Fruit fly (Drosophila melanogaster): Measurements from ENCODE around the gene TTLL3A.

TTLL3A gene

DNA sequence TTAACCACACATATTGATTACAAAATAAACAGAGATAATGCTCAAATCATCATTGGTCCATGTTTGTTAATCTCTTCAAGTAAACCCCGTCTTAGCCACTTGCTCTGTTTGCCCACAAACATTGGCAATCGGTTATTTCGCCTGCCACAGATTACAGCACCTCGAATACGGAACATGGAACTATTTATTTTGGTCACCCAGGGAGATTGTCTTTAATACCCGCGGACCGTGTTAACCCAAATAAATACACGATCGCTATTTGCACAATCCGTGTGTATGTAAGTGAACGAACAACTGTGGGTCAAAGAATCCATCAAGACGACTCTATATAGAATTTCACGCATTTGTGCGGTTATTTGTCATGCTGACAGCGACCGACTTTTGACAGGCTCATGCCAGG, 39.2 kb downstream of the TTLL3A start (continued):
- peak; percentile 36 for TF ChIP-seq Asciz (GFP tag; optimal IDR thresholded peaks at IDR 0.05)
- peak; percentile 10 for TF ChIP-seq CG12659 (GFP tag; optimal IDR thresholded peaks at IDR 0.05)
- peak; percentile 30 for TF ChIP-seq en (GFP tag; optimal IDR thresholded peaks at IDR 0.05)
- TF ChIP-seq ind (GFP tag; optimal IDR thresholded peaks at IDR 0.05) = no peak
- TF ChIP-seq fd96Cb (tag; optimal IDR thresholded peaks at IDR 0.05) = peak; percentile 6
- TF ChIP-seq dmrt11E (tag; optimal IDR thresholded peaks at IDR 0.05) = peak; percentile 77
- peak; percentile 33 for TF ChIP-seq CG13123 (GFP tag; optimal IDR thresholded peaks at IDR 0.05)
- TF ChIP-seq CG8359 (GFP tag; optimal IDR thresholded peaks at IDR 0.05; ENCODE audit: borderline replicate concordance) = peak; percentile 34
- 0 out of 2 replicates have a peak, but pooled peaks have one; percentile 7 for TF ChIP-seq chm (GFP tag; IDR thresholded peaks at IDR 0.05)
- TF ChIP-seq Fer2 (tag; optimal IDR thresholded peaks at IDR 0.05) = no peak
- peak; percentile 67 for TF ChIP-seq gsb-n (tag; optimal IDR thresholded peaks at IDR 0.05)
- TF ChIP-seq Xrp1 (GFP tag; IDR thresholded peaks at IDR 0.05) = peak; percentile 77
- peak; percentile 67 for TF ChIP-seq CG17568 (GFP tag; optimal IDR thresholded peaks at IDR 0.05)
- 0 out of 2 replicates have a peak, but pooled peaks have one; percentile 25 for TF ChIP-seq sob (GFP tag; IDR thresholded peaks at IDR 0.05)
- TF ChIP-seq CG11398 (GFP tag; optimal IDR thresholded peaks at IDR 0.05) = peak; percentile 60
- TF ChIP-seq CG6813 (GFP tag; optimal IDR thresholded peaks at IDR 0.05) = peak; percentile 82
- TF ChIP-seq CG33213 (GFP tag; optimal IDR thresholded peaks at IDR 0.05) = peak; percentile 20
- TF ChIP-seq CG12769 (tag; optimal IDR thresholded peaks at IDR 0.05) = peak; percentile 45
- TF ChIP-seq CG31441 (GFP tag; IDR thresholded peaks at IDR 0.05) = peak; percentile 18; the same call in 1 of the 2 replicates
- no peak for TF ChIP-seq fu2 (GFP tag; optimal IDR thresholded peaks at IDR 0.05)
- peak; percentile 7 for TF ChIP-seq Vsx1 (GFP tag; optimal IDR thresholded peaks at IDR 0.05)
- TF ChIP-seq PHDP (tag; optimal IDR thresholded peaks at IDR 0.05) = peak; percentile 29
- peak; percentile 33 for TF ChIP-seq CG2678 (tag; optimal IDR thresholded peaks at IDR 0.05)
- peak; percentile 37 for TF ChIP-seq Nf-YB (GFP tag; optimal IDR thresholded peaks at IDR 0.05)
- peak; percentile 2 for TF ChIP-seq CG30431 (GFP tag; optimal IDR thresholded peaks at IDR 0.05)
- TF ChIP-seq NC2β (GFP tag; optimal IDR thresholded peaks at IDR 0.05) = peak; percentile 54
- TF ChIP-seq btn (GFP tag; optimal IDR thresholded peaks at IDR 0.05) = peak; percentile 21
- TF ChIP-seq sc (optimal IDR thresholded peaks at IDR 0.05) = no peak
- peak; percentile 67 for TF ChIP-seq sc (GFP tag; optimal IDR thresholded peaks at IDR 0.05)
- TF ChIP-seq CG7556 (GFP tag; optimal IDR thresholded peaks at IDR 0.05) = peak; percentile 20
- peak; percentile 43 for TF ChIP-seq twi (tag; optimal IDR thresholded peaks at IDR 0.05)
- TF ChIP-seq CG1024 (GFP tag; IDR thresholded peaks at IDR 0.05) = no peak
- TF ChIP-seq Bdp1 (GFP tag; optimal IDR thresholded peaks at IDR 0.05) = peak; percentile 55
- peak; percentile 5 for TF ChIP-seq trem (tag; optimal IDR thresholded peaks at IDR 0.05)
- TF ChIP-seq cato (GFP tag; optimal IDR thresholded peaks at IDR 0.05; ENCODE audit: borderline replicate concordance) = peak; percentile 11
- peak; percentile 54; the same call in 1 of the 2 replicates for TF ChIP-seq sens-2 (GFP tag; IDR thresholded peaks at IDR 0.05)
- TF ChIP-seq sim (GFP tag; IDR thresholded peaks at IDR 0.05) = no peak
- TF ChIP-seq CG15696 (tag; optimal IDR thresholded peaks at IDR 0.05) = peak; percentile 91
- TF ChIP-seq CG15479 (GFP tag; optimal IDR thresholded peaks at IDR 0.05) = peak; percentile 91
- TF ChIP-seq Hr51 (GFP tag; optimal IDR thresholded peaks at IDR 0.05) = peak in 1 of 2 experiments; percentile 15
- peak; percentile 73 for TF ChIP-seq org-1 (GFP tag; optimal IDR thresholded peaks at IDR 0.05)
- no peak for TF ChIP-seq ranshi (GFP tag; IDR thresholded peaks at IDR 0.05)
- no peak for TF ChIP-seq Hey (tag; optimal IDR thresholded peaks at IDR 0.05)
- peak; percentile 54 for TF ChIP-seq CG33557 (GFP tag; optimal IDR thresholded peaks at IDR 0.05)
- TF ChIP-seq MTF-1 (GFP tag; optimal IDR thresholded peaks at IDR 0.05; ENCODE audit: borderline replicate concordance) = peak; percentile 36
- TF ChIP-seq bab2 (GFP tag; optimal IDR thresholded peaks at IDR 0.05) = peak; percentile 54
- peak; percentile 24 for TF ChIP-seq CrebB (tag; optimal IDR thresholded peaks at IDR 0.05)
- TF ChIP-seq ewg (GFP tag; optimal IDR thresholded peaks at IDR 0.05) = no peak
- TF ChIP-seq CG32532 (GFP tag; IDR thresholded peaks at IDR 0.05) = 0 out of 2 replicates have a peak, but pooled peaks have one; percentile 5
- TF ChIP-seq CG14710 (tag; optimal IDR thresholded peaks at IDR 0.05) = peak; percentile 57
